Worm (Caenorhabditis elegans): ENCODE measurements around the gene ZK54.3.
A peak's percentile ranks its signal among the peaks of the same experiment; 100 is the strongest.

ZK54.3 gene

ce11 chrX:17479694-17480574 is 13.1 kb upstream of the ZK54.3 start (continued):
- TF ChIP-seq hif-1 (tag; optimal IDR thresholded peaks at IDR 0.05), result peak; percentile 66 to 82
- TF ChIP-seq nhr-102 (tag; optimal IDR thresholded peaks at IDR 0.05), result peak; percentile 74
- peak; percentile 9; the same call in 1 of the 2 replicates for TF ChIP-seq lin-1 (GFP tag; IDR thresholded peaks at IDR 0.05)
- TF ChIP-seq mes-2 (tag; optimal IDR thresholded peaks at IDR 0.05; ENCODE audit: poor library complexity, severe bottlenecking), result peak; percentile 44
- no peak for TF ChIP-seq nhr-42 (GFP tag; IDR thresholded peaks at IDR 0.05)
- TF ChIP-seq sdz-12 (GFP tag; optimal IDR thresholded peaks at IDR 0.05), result no peak
- TF ChIP-seq T20F7.1 (GFP tag; optimal IDR thresholded peaks at IDR 0.05), result peak; percentile 62
- no peak for TF ChIP-seq F44E2.7 (GFP tag; IDR thresholded peaks at IDR 0.05)

ce11 chrX:17478677-17479076 is 11.9 kb upstream of the ZK54.3 start:
- TF ChIP-seq nhr-42 (GFP tag; IDR thresholded peaks at IDR 0.05) (no peak), mep-1 (tag; optimal IDR thresholded peaks at IDR 0.05) (no peak), dve-1 (tag; optimal IDR thresholded peaks at IDR 0.05; ENCODE audit: insufficient read depth) (no peak), ztf-7 (tag; optimal IDR thresholded peaks at IDR 0.05) (no peak), zip-2 (tag; optimal IDR thresholded peaks at IDR 0.05) (no peak), nhr-6 (tag; optimal IDR thresholded peaks at IDR 0.05) (no peak), tra-1 (GFP tag; IDR thresholded peaks at IDR 0.05) (no peak), arid-1 (GFP tag; conservative IDR thresholded peaks at IDR 0.05) (no peak), aha-1 (tag) (peak; percentile 98), hlh-30 (tag; optimal IDR thresholded peaks at IDR 0.05; ENCODE audit: insufficient read depth) (no peak), Y75B8A.6 (GFP tag; IDR thresholded peaks at IDR 0.05) (no peak), daf-19 (GFP tag; conservative IDR thresholded peaks at IDR 0.05) (no peak), nhr-28 (tag; optimal IDR thresholded peaks at IDR 0.05) (peak; percentile 36), zag-1 (tag; optimal IDR thresholded peaks at IDR 0.05) (no peak), mes-2 (tag; optimal IDR thresholded peaks at IDR 0.05; ENCODE audit: poor library complexity, severe bottlenecking) (no peak), unc-62 (GFP tag; optimal IDR thresholded peaks at IDR 0.05 in 1 of 2) (peak in 1 of 2 experiments; percentile 27), unc-62 (tag; optimal IDR thresholded peaks at IDR 0.05) (no peak), daf-8 (GFP tag; IDR thresholded peaks at IDR 0.05) (no peak), rbr-2 (tag; optimal IDR thresholded peaks at IDR 0.05) (no peak), Y5F2A.4 (GFP tag; optimal IDR thresholded peaks at IDR 0.05) (no peak), T20F7.1 (GFP tag; optimal IDR thresholded peaks at IDR 0.05) (no peak), lin-1 (GFP tag; IDR thresholded peaks at IDR 0.05) (no peak), ctbp-1 (GFP tag; IDR thresholded peaks at IDR 0.05) (no peak), daf-16 (GFP tag; optimal IDR thresholded peaks at IDR 0.05) (no peak), daf-16 (tag; optimal IDR thresholded peaks at IDR 0.05) (peak; percentile 4), pqm-1 (tag; optimal IDR thresholded peaks at IDR 0.05) (peak; percentile 59), fkh-10 (GFP tag; optimal IDR thresholded peaks at IDR 0.05) (no peak)

ce11 chrX:17475974-17476373 is 9.2 kb upstream of the ZK54.3 start:
- no peak for TF ChIP-seq F26F4.8 (GFP tag; conservative IDR thresholded peaks at IDR 0.05)
- peak; percentile 9 for TF ChIP-seq mxl-3 (GFP tag; optimal IDR thresholded peaks at IDR 0.05)
- TF ChIP-seq aly-2 (tag; optimal IDR thresholded peaks at IDR 0.05), result no peak
- TF ChIP-seq zip-2 (tag; optimal IDR thresholded peaks at IDR 0.05), result no peak
- no peak for TF ChIP-seq mdl-1 (tag; optimal IDR thresholded peaks at IDR 0.05)
- TF ChIP-seq gei-8 (GFP tag; optimal IDR thresholded peaks at IDR 0.05), result no peak
- no peak for TF ChIP-seq egl-43 (GFP tag; IDR thresholded peaks at IDR 0.05)
- TF ChIP-seq F44E2.7 (GFP tag; IDR thresholded peaks at IDR 0.05), result no peak
- no peak for TF ChIP-seq nhr-25 (tag; optimal IDR thresholded peaks at IDR 0.05; ENCODE audit: borderline replicate concordance, insufficient read depth)
- TF ChIP-seq hlh-11 (tag; optimal IDR thresholded peaks at IDR 0.05), result peak; percentile 56
- TF ChIP-seq egl-27 (tag; optimal IDR thresholded peaks at IDR 0.05), result no peak
- no peak for TF ChIP-seq pha-4 (GFP tag; IDR thresholded peaks at IDR 0.05)
- no peak for TF ChIP-seq pha-4 (tag; optimal IDR thresholded peaks at IDR 0.05)
- no peak for TF ChIP-seq hif-1 (tag; optimal IDR thresholded peaks at IDR 0.05)
- TF ChIP-seq pqm-1 (tag; optimal IDR thresholded peaks at IDR 0.05), result peak; percentile 68
- no peak for TF ChIP-seq lin-1 (GFP tag; IDR thresholded peaks at IDR 0.05)
- TF ChIP-seq daf-19 (GFP tag; conservative IDR thresholded peaks at IDR 0.05), result no peak
- TF ChIP-seq mdt-29 (GFP tag; IDR thresholded peaks at IDR 0.05), result no peak
- no peak for TF ChIP-seq nhr-11 (tag; optimal IDR thresholded peaks at IDR 0.05)
- 0 out of 2 replicates have a peak, but pooled peaks have one; percentile 40 for TF ChIP-seq php-3 (GFP tag; IDR thresholded peaks at IDR 0.05)
- no peak for TF ChIP-seq nhr-42 (GFP tag; IDR thresholded peaks at IDR 0.05)
- no peak for TF ChIP-seq mep-1 (tag; optimal IDR thresholded peaks at IDR 0.05)
- TF ChIP-seq dve-1 (tag; optimal IDR thresholded peaks at IDR 0.05; ENCODE audit: insufficient read depth), result peak; percentile 37
- no peak for TF ChIP-seq skn-1 (tag; optimal IDR thresholded peaks at IDR 0.05)
- TF ChIP-seq nhr-28 (tag; optimal IDR thresholded peaks at IDR 0.05), result peak; percentile 70
